Worm (Caenorhabditis elegans): ENCODE measurements around the gene sra-32.

DNA sequence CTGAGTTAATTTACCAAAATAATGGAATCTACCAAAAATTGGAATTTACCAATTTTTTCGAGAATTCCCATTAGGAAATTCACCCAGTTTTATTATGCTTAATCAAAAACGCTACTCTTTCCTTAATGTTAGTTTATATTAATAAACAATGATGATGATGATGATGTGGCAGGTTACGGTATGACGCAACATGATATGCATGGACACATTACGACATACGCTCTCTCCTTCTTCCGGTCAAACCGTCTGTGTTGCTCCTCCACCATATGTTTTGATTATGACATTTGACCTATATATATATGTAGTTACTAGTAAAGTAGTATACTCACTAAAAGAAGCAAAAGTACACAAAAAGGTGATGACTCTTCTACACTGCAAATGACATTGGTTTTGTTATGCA lies 45.6 kb upstream of the sra-32 start:
- no peak for TF ChIP-seq mec-3 (tag; optimal IDR thresholded peaks at IDR 0.05; ENCODE audit: borderline replicate concordance)
- TF ChIP-seq gmeb-2 (tag; optimal IDR thresholded peaks at IDR 0.05): no peak
- no peak for TF ChIP-seq nfya-1 (tag; optimal IDR thresholded peaks at IDR 0.05)
- TF ChIP-seq madf-2 (tag; optimal IDR thresholded peaks at IDR 0.05): no peak
- TF ChIP-seq hlh-13 (GFP tag; optimal IDR thresholded peaks at IDR 0.05): no peak
- no peak for TF ChIP-seq unc-55 (GFP tag; optimal IDR thresholded peaks at IDR 0.05)
- no peak for TF ChIP-seq rnt-1 (tag; optimal IDR thresholded peaks at IDR 0.05)
- no peak for TF ChIP-seq che-1 (tag; optimal IDR thresholded peaks at IDR 0.05)
- no peak for TF ChIP-seq ceh-24 (tag; optimal IDR thresholded peaks at IDR 0.05)
- TF ChIP-seq elt-2 (tag; optimal IDR thresholded peaks at IDR 0.05): no peak
- TF ChIP-seq ama-1 (optimal IDR thresholded peaks at IDR 0.05): no peak
- no peak for TF ChIP-seq K02D7.2 (tag; optimal IDR thresholded peaks at IDR 0.05)

Data from whole organism, late embryonic.